Worm (Caenorhabditis elegans) whole organism, L3 larva: Measurements from ENCODE around the gene abts-4.
A peak's percentile ranks its signal among the peaks of the same experiment; 100 is the strongest.

Experiments used
- R02D3.7 ChIP-seq: fragments of 150-350 bp; optimal IDR thresholded peaks from 2 replicates; lab custom pipeline; 2014; ENCODE audit warnings: missing biosample characterization, missing genetic modification characterization
- ZK546.5 ChIP-seq: sonication (generic microtip); optimal IDR thresholded peaks from 2 replicates; lab custom pipeline; 2017; ENCODE audit warnings: missing biosample characterization, missing genetic modification characterization
- aly-2 ChIP-seq: fragments of 150-350 bp; optimal IDR thresholded peaks from 2 replicates; lab custom pipeline; 2014; ENCODE audit warnings: missing biosample characterization, missing genetic modification characterization
- ama-1 ChIP-seq: fragments of 150-350 bp; optimal IDR thresholded peaks from 2 replicates; lab custom pipeline; 2018
- ceh-16 ChIP-seq: sonication (generic microtip); optimal IDR thresholded peaks from 2 replicates; lab custom pipeline; 2017; ENCODE audit warnings: missing biosample characterization, missing genetic modification characterization
- ceh-28 ChIP-seq: fragments of 150-350 bp; optimal IDR thresholded peaks from 2 replicates; lab custom pipeline; 2014; ENCODE audit warnings: missing biosample characterization, missing genetic modification reagents, missing genetic modification characterization
- ceh-82 ChIP-seq: fragments of 150-350 bp; optimal IDR thresholded peaks from 2 replicates; lab custom pipeline; 2014; ENCODE audit warnings: missing biosample characterization, missing genetic modification characterization
- ceh-9 ChIP-seq: sonication (generic microtip); optimal IDR thresholded peaks from 2 replicates; lab custom pipeline; 2018; ENCODE audit warnings: missing biosample characterization, missing genetic modification characterization
- daf-12 ChIP-seq: fragments of 150-350 bp; optimal IDR thresholded peaks from 2 replicates; lab custom pipeline; 2014; ENCODE audit warnings: missing biosample characterization, missing genetic modification reagents, missing genetic modification characterization
- egl-27 ChIP-seq: sonication (generic microtip); optimal IDR thresholded peaks from 4 replicates; lab custom pipeline; 2017; ENCODE audit warnings: missing biosample characterization, missing genetic modification reagents, missing genetic modification characterization
- egl-5 ChIP-seq: fragments of 150-350 bp; optimal IDR thresholded peaks from 2 replicates; lab custom pipeline; 2017; ENCODE audit warnings: missing biosample characterization, missing genetic modification reagents, missing genetic modification characterization, inconsistent platforms
- elt-1 ChIP-seq: fragments of 150-350 bp; optimal IDR thresholded peaks from 2 replicates; lab custom pipeline; 2014; ENCODE audit warnings: missing biosample characterization, missing genetic modification characterization
- elt-2 ChIP-seq: sonication (generic microtip); optimal IDR thresholded peaks from 2 replicates; lab custom pipeline; 2016; ENCODE audit warnings: missing genetic modification reagents, mild to moderate bottlenecking, missing genetic modification characterization, missing compliant biosample characterization
- elt-3 ChIP-seq, 3 experiments: fragments of 150-350 bp in 1 of 3; sonication (generic microtip) in 2 of 3; optimal IDR thresholded peaks; 2 replicates in 2 of 3; 4 replicates in 1 of 3; lab custom pipeline; 2014 to 2017; ENCODE audit warnings: missing biosample characterization in 3 of 3, missing genetic modification characterization in 3 of 3
- eor-1 ChIP-seq, 2 experiments: fragments of 150-350 bp; optimal IDR thresholded peaks; 2 replicates each; lab custom pipeline; 2014 to 2018; ENCODE audit warnings: missing biosample characterization in 2 of 2, missing genetic modification characterization in 2 of 2
- fkh-10 ChIP-seq: sonication (generic microtip); optimal IDR thresholded peaks from 2 replicates; lab custom pipeline; 2017; ENCODE audit warnings: missing biosample characterization, missing genetic modification reagents, missing genetic modification characterization
- fkh-2 ChIP-seq: fragments of 150-350 bp; optimal IDR thresholded peaks from 2 replicates; lab custom pipeline; 2014; ENCODE audit warnings: missing biosample characterization, missing genetic modification reagents, missing genetic modification characterization
- fos-1 ChIP-seq: fragments of 150-350 bp; optimal IDR thresholded peaks from 2 replicates; lab custom pipeline; 2014; ENCODE audit warnings: missing biosample characterization, missing genetic modification characterization
- hmg-11 ChIP-seq: sonication (generic microtip); optimal IDR thresholded peaks from 2 replicates; lab custom pipeline; 2016; ENCODE audit warnings: missing genetic modification characterization, missing compliant biosample characterization
- jun-1 ChIP-seq: fragments of 150-350 bp; optimal IDR thresholded peaks from 2 replicates; lab custom pipeline; 2014; ENCODE audit warnings: missing biosample characterization, missing genetic modification reagents, missing genetic modification characterization
- lin-15B ChIP-seq: fragments of 150-350 bp; optimal IDR thresholded peaks from 2 replicates; lab custom pipeline; 2014; ENCODE audit warnings: missing biosample characterization, missing genetic modification characterization
- lin-39 ChIP-seq: fragments of 150-350 bp; optimal IDR thresholded peaks from 2 replicates; lab custom pipeline; 2018; ENCODE audit warnings: missing biosample characterization, missing genetic modification reagents, missing genetic modification characterization
- lsy-12 ChIP-seq: sonication (generic microtip); optimal IDR thresholded peaks from 2 replicates; lab custom pipeline; 2016; ENCODE audit warnings: mild to moderate bottlenecking, missing genetic modification characterization, missing compliant biosample characterization
- mdl-1 ChIP-seq: fragments of 150-350 bp; optimal IDR thresholded peaks from 2 replicates; lab custom pipeline; 2014; ENCODE audit warnings: missing biosample characterization, missing genetic modification characterization
- mml-1 ChIP-seq: fragments of 150-350 bp; sonication (generic microtip); optimal IDR thresholded peaks from 3 replicates; lab custom pipeline; 2014; ENCODE audit warnings: missing biosample characterization, missing genetic modification characterization
- nfya-1 ChIP-seq: sonication (generic microtip); optimal IDR thresholded peaks from 2 replicates; lab custom pipeline; 2017; ENCODE audit warnings: missing genetic modification characterization, mild to moderate bottlenecking, missing compliant biosample characterization, antibody characterized with exemption, moderate library complexity; ENCODE audit not compliant: insufficient read depth
- nhr-11 ChIP-seq: fragments of 150-350 bp; optimal IDR thresholded peaks from 2 replicates; lab custom pipeline; 2014; ENCODE audit warnings: missing biosample characterization, missing genetic modification characterization
- nhr-12 ChIP-seq: fragments of 150-350 bp; optimal IDR thresholded peaks from 2 replicates; lab custom pipeline; 2014; ENCODE audit warnings: missing biosample characterization, missing genetic modification characterization
- nhr-23 ChIP-seq: fragments of 150-350 bp; optimal IDR thresholded peaks from 2 replicates; lab custom pipeline; 2014; ENCODE audit warnings: missing biosample characterization, missing genetic modification reagents, missing genetic modification characterization
- nhr-237 ChIP-seq: fragments of 150-350 bp; optimal IDR thresholded peaks from 2 replicates; lab custom pipeline; 2014; ENCODE audit warnings: missing biosample characterization, missing genetic modification characterization
- nhr-25 ChIP-seq: sonication (generic microtip); optimal IDR thresholded peaks from 2 replicates; lab custom pipeline; 2017; ENCODE audit warnings: missing biosample characterization, missing genetic modification characterization
- nhr-28 ChIP-seq: fragments of 150-350 bp; optimal IDR thresholded peaks from 2 replicates; lab custom pipeline; 2014; ENCODE audit warnings: missing biosample characterization, missing genetic modification characterization
- nhr-43 ChIP-seq: sonication (generic microtip); optimal IDR thresholded peaks from 2 replicates; lab custom pipeline; 2016; ENCODE audit warnings: mild to moderate bottlenecking, missing genetic modification characterization, missing compliant biosample characterization; ENCODE audit not compliant: poor library complexity, severe bottlenecking
- nhr-67 ChIP-seq: fragments of 150-350 bp; optimal IDR thresholded peaks from 2 replicates; lab custom pipeline; 2014; ENCODE audit warnings: missing biosample characterization, missing genetic modification characterization
- nhr-76 ChIP-seq: fragments of 150-350 bp; sonication (generic microtip); optimal IDR thresholded peaks from 5 replicates; lab custom pipeline; 2014; ENCODE audit warnings: missing biosample characterization, missing genetic modification characterization
- nhr-77 ChIP-seq: fragments of 150-350 bp; optimal IDR thresholded peaks from 2 replicates; lab custom pipeline; 2014; ENCODE audit warnings: missing biosample characterization, missing genetic modification characterization
- pha-4 ChIP-seq: fragments of 150-350 bp; optimal IDR thresholded peaks from 2 replicates; lab custom pipeline; 2014; ENCODE audit warnings: missing biosample characterization, missing genetic modification reagents, missing genetic modification characterization
- pqm-1 ChIP-seq: fragments of 150-350 bp; optimal IDR thresholded peaks from 2 replicates; lab custom pipeline; 2017; ENCODE audit warnings: missing biosample characterization, missing genetic modification characterization, inconsistent platforms
- sea-2 ChIP-seq: fragments of 150-350 bp; sonication (generic microtip); optimal IDR thresholded peaks from 4 replicates; lab custom pipeline; 2014; ENCODE audit warnings: missing biosample characterization, missing genetic modification reagents, missing genetic modification characterization
- skn-1 ChIP-seq: fragments of 150-350 bp; optimal IDR thresholded peaks from 2 replicates; lab custom pipeline; 2014; ENCODE audit warnings: missing biosample characterization, missing genetic modification characterization
- snpc-4 ChIP-seq: fragments of 150-350 bp; optimal IDR thresholded peaks from 2 replicates; lab custom pipeline; 2014; ENCODE audit warnings: missing biosample characterization, missing genetic modification characterization
- tbx-2 ChIP-seq: sonication (generic microtip); optimal IDR thresholded peaks from 2 replicates; lab custom pipeline; 2016; ENCODE audit warnings: mild to moderate bottlenecking, missing genetic modification characterization, missing compliant biosample characterization
- unc-39 ChIP-seq: sonication (generic microtip); optimal IDR thresholded peaks from 4 replicates; lab custom pipeline; 2017; ENCODE audit warnings: missing biosample characterization, missing genetic modification characterization
- unc-62 ChIP-seq: fragments of 150-350 bp; sonication (generic microtip); optimal IDR thresholded peaks from 4 replicates; lab custom pipeline; 2014; ENCODE audit warnings: missing biosample characterization, missing genetic modification reagents, missing genetic modification characterization
- zag-1 ChIP-seq: fragments of 150-350 bp; optimal IDR thresholded peaks from 2 replicates; lab custom pipeline; 2014; ENCODE audit warnings: missing biosample characterization, missing genetic modification characterization
- ztf-11 ChIP-seq: fragments of 150-350 bp; optimal IDR thresholded peaks from 2 replicates; lab custom pipeline; 2014; ENCODE audit warnings: missing biosample characterization, missing genetic modification characterization
- ztf-4 ChIP-seq: fragments of 150-350 bp; optimal IDR thresholded peaks from 2 replicates; lab custom pipeline; 2014; ENCODE audit warnings: missing biosample characterization, missing genetic modification characterization

The abts-4 gene

DNA sequence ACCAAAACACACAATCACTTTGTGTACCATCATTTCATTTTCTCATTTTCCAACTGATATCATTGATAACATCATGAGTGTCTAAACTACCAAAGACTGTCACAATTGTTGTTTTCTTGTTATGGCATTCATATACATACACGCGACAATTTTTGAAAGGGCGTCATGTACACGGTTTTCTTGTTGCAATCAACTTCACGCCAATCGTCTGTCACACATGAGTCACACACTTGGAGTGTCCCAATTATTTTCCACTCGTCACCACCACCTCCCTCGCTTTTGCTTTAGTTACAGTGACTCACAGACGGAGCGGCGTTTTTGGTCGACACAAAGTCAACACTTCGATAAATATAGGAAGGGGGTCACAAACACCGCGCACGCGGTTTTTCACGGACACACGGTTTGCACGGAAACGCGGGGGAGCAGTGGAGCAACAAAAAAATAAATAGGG is 13.6 kb downstream of the abts-4 start:
- TF ChIP-seq hmg-11 (tag; lab: Kevin White, UChicago) = no peak
- TF ChIP-seq elt-3 (tag; optimal IDR thresholded peaks at IDR 0.05; lab: Kevin White, UChicago) = peak in 1 of 3 experiments; percentile 14
- no peak for TF ChIP-seq nhr-12 (tag; lab: Kevin White, UChicago)
- peak; percentile 83 for TF ChIP-seq mdl-1 (tag; lab: Kevin White, UChicago)
- TF ChIP-seq unc-62 (GFP tag; lab: Kevin White, UChicago) = no peak
- TF ChIP-seq ceh-9 (tag; lab: Kevin White, UChicago) = no peak
- no peak for TF ChIP-seq tbx-2 (tag; lab: Kevin White, UChicago)
- no peak for TF ChIP-seq nhr-11 (tag; lab: Kevin White, UChicago)
- TF ChIP-seq ceh-28 (tag; lab: Kevin White, UChicago) = no peak
- no peak for TF ChIP-seq unc-39 (tag; lab: Kevin White, UChicago)
- peak; percentile 30 for TF ChIP-seq nfya-1 (tag; lab: Kevin White, UChicago)
- TF ChIP-seq skn-1 = peak; percentile 21
- no peak for TF ChIP-seq nhr-77 (tag; lab: Kevin White, UChicago)
- TF ChIP-seq egl-5 = no peak
- no peak for TF ChIP-seq egl-27
- no peak for TF ChIP-seq aly-2 (tag; lab: Kevin White, UChicago)
- TF ChIP-seq nhr-76 (tag; lab: Kevin White, UChicago) = no peak
- no peak for TF ChIP-seq snpc-4
- TF ChIP-seq nhr-25 = peak; percentile 34
- TF ChIP-seq fkh-10 (GFP tag; lab: Kevin White, UChicago) = no peak
- TF ChIP-seq lsy-12 (tag; lab: Kevin White, UChicago) = no peak
- no peak for TF ChIP-seq nhr-67 (tag; lab: Kevin White, UChicago)
- TF ChIP-seq elt-1 (tag; lab: Kevin White, UChicago) = no peak
- no peak for TF ChIP-seq ZK546.5 (tag; lab: Kevin White, UChicago)
- TF ChIP-seq nhr-28 (tag; lab: Kevin White, UChicago) = no peak
- peak; percentile 68 for TF ChIP-seq nhr-23 (tag; lab: Kevin White, UChicago)
- TF ChIP-seq elt-2 = peak; percentile 78
- TF ChIP-seq lin-15B (tag; lab: Kevin White, UChicago) = no peak
- TF ChIP-seq nhr-43 (tag; lab: Kevin White, UChicago) = peak; percentile 35
- peak; percentile 96 for TF ChIP-seq pha-4
- TF ChIP-seq ztf-4 (tag; lab: Kevin White, UChicago) = no peak
- no peak for TF ChIP-seq R02D3.7 (tag; lab: Kevin White, UChicago)
- no peak for TF ChIP-seq lin-39 (tag; lab: Kevin White, UChicago)
- TF ChIP-seq ztf-11 (tag; lab: Kevin White, UChicago) = no peak
- no peak for TF ChIP-seq nhr-237 (tag; lab: Kevin White, UChicago)
- TF ChIP-seq zag-1 = no peak
- no peak for TF ChIP-seq daf-12
- TF ChIP-seq mml-1 = no peak
- no peak for TF ChIP-seq ceh-82 (tag; lab: Kevin White, UChicago)
- TF ChIP-seq fkh-2 (tag; lab: Kevin White, UChicago) = no peak
- TF ChIP-seq eor-1 (tag; optimal IDR thresholded peaks at IDR 0.05; lab: Kevin White, UChicago) = no peak
- no peak for TF ChIP-seq ceh-16 (tag; lab: Kevin White, UChicago)
- TF ChIP-seq jun-1 (tag; lab: Kevin White, UChicago) = peak; percentile 86
- TF ChIP-seq pqm-1 (tag; lab: Kevin White, UChicago) = peak; percentile 95
- no peak for TF ChIP-seq sea-2 (GFP tag; lab: Kevin White, UChicago)
- TF ChIP-seq ama-1 (lab: Kevin White, UChicago) = no peak
- TF ChIP-seq fos-1 = peak; percentile 80
